Fruit fly (Drosophila melanogaster): ENCODE data around the gene rg.

dm6 chrX:5182269-5182668 is 96.7 kb downstream of the rg start, which contains the start of gene CG5062:
- TF ChIP-seq Hr83 (GFP tag; optimal IDR thresholded peaks at IDR 0.05; ENCODE audit: poor library complexity, severe bottlenecking) (no peak), lola (GFP tag; optimal IDR thresholded peaks at IDR 0.05) (no peak), tai (GFP tag; optimal IDR thresholded peaks at IDR 0.05) (no peak)

Data from whole organism, wandering third instar larva.